Worm (Caenorhabditis elegans): Measurements from ENCODE around the gene K02E7.4.

DNA sequence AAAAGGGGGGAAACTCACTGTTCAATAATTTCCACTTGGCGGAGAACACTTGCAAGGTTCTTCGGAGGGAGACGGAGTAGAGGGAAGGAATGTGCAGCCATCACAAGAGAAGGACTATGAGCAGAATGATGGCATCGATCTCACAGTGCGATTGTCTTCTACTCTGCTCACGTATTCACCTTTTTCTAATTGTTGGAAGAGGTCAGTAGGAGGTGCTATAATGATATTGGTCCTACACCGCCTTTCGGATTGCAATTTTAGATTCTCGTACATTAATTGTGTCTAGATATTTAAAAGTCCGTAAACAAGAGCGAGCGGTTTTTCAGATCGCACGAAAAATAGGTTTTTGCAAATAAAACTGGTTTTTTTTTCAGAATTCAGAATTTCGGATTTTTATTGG is 31.7 kb upstream of the K02E7.4 start, which contains the start of gene fbxb-39:
- no peak for TF ChIP-seq W03F9.2 (tag; optimal IDR thresholded peaks at IDR 0.05)
- no peak for TF ChIP-seq him-1 (tag; optimal IDR thresholded peaks at IDR 0.05)
- TF ChIP-seq dao-5 (tag; optimal IDR thresholded peaks at IDR 0.05), result no peak

All from whole organism, L4/young adult.